Fruit fly (Drosophila melanogaster) whole organism, embryonic: ENCODE results near the gene CG11085.

Source experiments
- Abd-B ChIP-seq: fragments of 200-800 bp; sonication (Bioruptor generic); optimal IDR thresholded peaks from 2 replicates; lab custom pipeline; 2018; ENCODE audit warnings: missing biosample characterization, mild to moderate bottlenecking, missing genetic modification characterization, moderate library complexity
- Atf3 ChIP-seq: fragments of 200-800 bp; sonication (Bioruptor generic); optimal IDR thresholded peaks from 3 replicates; lab custom pipeline; 2016; ENCODE audit warnings: missing biosample characterization, missing genetic modification characterization
- BtbVII ChIP-seq: fragments of 200-800 bp; sonication (Bioruptor generic); optimal IDR thresholded peaks from 3 replicates; lab custom pipeline; 2017; ENCODE audit warnings: missing biosample characterization, mild to moderate bottlenecking, missing genetic modification characterization
- CG11504 ChIP-seq: fragments of 200-800 bp; sonication (Bioruptor generic); optimal IDR thresholded peaks from 3 replicates; lab custom pipeline; 2019; ENCODE audit warnings: missing biosample characterization, mild to moderate bottlenecking, missing genetic modification characterization, moderate library complexity
- CG14050 ChIP-seq: fragments of 200-800 bp; sonication (Bioruptor generic); IDR thresholded peaks from 3 replicates; pipeline ENCODE4 v1.3.6; 2022; ENCODE audit warnings: missing biosample characterization, missing genetic modification characterization
- CG14710 ChIP-seq: fragments of 200-800 bp; sonication (Bioruptor generic); optimal IDR thresholded peaks from 3 replicates; lab custom pipeline; 2019; ENCODE audit warnings: missing biosample characterization, mild to moderate bottlenecking, missing genetic modification characterization, moderate library complexity
- CG15479 ChIP-seq: fragments of 200-800 bp; sonication (Bioruptor generic); optimal IDR thresholded peaks from 3 replicates; lab custom pipeline; 2019; ENCODE audit warnings: missing biosample characterization, mild to moderate bottlenecking, missing genetic modification characterization, moderate library complexity
- CG16863 ChIP-seq: fragments of 200-800 bp; sonication (Bioruptor generic); optimal IDR thresholded peaks from 3 replicates; lab custom pipeline; 2016; ENCODE audit warnings: missing biosample characterization, missing genetic modification characterization
- CG17612 ChIP-seq: fragments of 200-800 bp; sonication (Bioruptor generic); IDR thresholded peaks from 2 replicates; pipeline ENCODE4 v1.3.6; 2022; ENCODE audit warnings: missing biosample characterization, missing genetic modification characterization
- CG17802 ChIP-seq: fragments of 200-800 bp; sonication (Bioruptor generic); optimal IDR thresholded peaks from 2 replicates; lab custom pipeline; 2018; ENCODE audit warnings: missing biosample characterization, mild to moderate bottlenecking, missing genetic modification characterization, moderate library complexity
- CG1792 ChIP-seq: fragments of 200-800 bp; sonication (Bioruptor generic); optimal IDR thresholded peaks from 2 replicates; lab custom pipeline; 2016; ENCODE audit warnings: missing biosample characterization, missing genetic modification characterization
- CG18764 ChIP-seq: fragments of 200-800 bp; sonication (Bioruptor generic); optimal IDR thresholded peaks from 3 replicates; lab custom pipeline; 2016; ENCODE audit warnings: missing biosample characterization, missing genetic modification characterization
- CG30431 ChIP-seq: fragments of 200-800 bp; sonication (Bioruptor generic); optimal IDR thresholded peaks from 2 replicates; lab custom pipeline; 2017; ENCODE audit warnings: missing biosample characterization, missing genetic modification characterization
- CG4730 ChIP-seq: fragments of 200-800 bp; sonication (Bioruptor generic); IDR thresholded peaks from 2 replicates; pipeline ENCODE4 v1.3.6; 2022; ENCODE audit warnings: missing biosample characterization, missing genetic modification characterization
- CG5245 ChIP-seq: fragments of 200-800 bp; sonication (Bioruptor generic); optimal IDR thresholded peaks from 3 replicates; lab custom pipeline; 2016; ENCODE audit warnings: missing biosample characterization, missing genetic modification characterization
- CG7928 ChIP-seq: fragments of 200-800 bp; sonication (Bioruptor generic); optimal IDR thresholded peaks from 2 replicates; lab custom pipeline; 2017; ENCODE audit warnings: missing biosample characterization, mild to moderate bottlenecking, missing genetic modification characterization
- CG8388 ChIP-seq: fragments of 200-800 bp; sonication (Bioruptor generic); optimal IDR thresholded peaks from 2 replicates; lab custom pipeline; 2019; ENCODE audit warnings: missing biosample characterization, mild to moderate bottlenecking, missing genetic modification characterization, moderate library complexity
- CG9932 ChIP-seq: fragments of 200-800 bp; sonication (Bioruptor generic); IDR thresholded peaks from 2 replicates; pipeline ENCODE4 v1.3.6; 2022; ENCODE audit warnings: missing biosample characterization, missing genetic modification characterization
- HmgZ ChIP-seq: fragments of 200-800 bp; sonication (Bioruptor generic); optimal IDR thresholded peaks from 2 replicates; lab custom pipeline; 2018; ENCODE audit warnings: missing biosample characterization, mild to moderate bottlenecking, missing genetic modification characterization
- Hr51 ChIP-seq, 2 experiments: fragments of 200-800 bp; sonication (Bioruptor generic); optimal IDR thresholded peaks; 2 replicates in 1 of 2; 3 replicates in 1 of 2; lab custom pipeline; 2016 to 2018; ENCODE audit warnings: missing biosample characterization in 2 of 2, missing genetic modification characterization in 2 of 2, mild to moderate bottlenecking in 1 of 2, moderate library complexity in 1 of 2
- Lhr ChIP-seq: fragments of 200-800 bp; sonication (Bioruptor generic); optimal IDR thresholded peaks from 3 replicates; lab custom pipeline; 2017; ENCODE audit warnings: mild to moderate bottlenecking, missing biosample characterization, missing genetic modification reagents, missing genetic modification characterization
- Max ChIP-seq: fragments of 200-800 bp; sonication (Bioruptor generic); optimal IDR thresholded peaks from 2 replicates; lab custom pipeline; 2016; ENCODE audit warnings: missing biosample characterization, mild to moderate bottlenecking, missing genetic modification characterization
- Scr ChIP-seq: fragments of 200-800 bp; sonication (Bioruptor generic); IDR thresholded peaks from 2 replicates; pipeline ENCODE4 v1.3.6; 2022; ENCODE audit warnings: missing biosample characterization, missing genetic modification characterization; ENCODE audit not compliant: partially characterized antibody
- Side ChIP-seq: fragments of 200-800 bp; sonication (Bioruptor generic); optimal IDR thresholded peaks from 2 replicates; lab custom pipeline; 2016; ENCODE audit warnings: missing biosample characterization, missing genetic modification characterization
- Spps ChIP-seq: fragments of 200-800 bp; sonication (Bioruptor generic); optimal IDR thresholded peaks from 2 replicates; lab custom pipeline; 2018; ENCODE audit warnings: missing biosample characterization, mild to moderate bottlenecking, missing genetic modification characterization
- abd-A ChIP-seq: fragments of 200-800 bp; sonication (Bioruptor generic); optimal IDR thresholded peaks from 3 replicates; lab custom pipeline; 2019; ENCODE audit warnings: missing biosample characterization, mild to moderate bottlenecking, missing genetic modification characterization, moderate library complexity
- al ChIP-seq: fragments of 200-800 bp; sonication (Bioruptor generic); IDR thresholded peaks from 2 replicates; pipeline ENCODE4 v1.3.6; 2022; ENCODE audit warnings: missing biosample characterization, missing genetic modification characterization
- caup ChIP-seq: fragments of 200-800 bp; sonication (Bioruptor generic); optimal IDR thresholded peaks from 3 replicates; lab custom pipeline; 2017; ENCODE audit warnings: missing biosample characterization, mild to moderate bottlenecking, missing genetic modification characterization, moderate library complexity; ENCODE audit not compliant: severe bottlenecking
- fd102C ChIP-seq: fragments of 200-800 bp; sonication (Bioruptor generic); optimal IDR thresholded peaks from 2 replicates; lab custom pipeline; 2018; ENCODE audit warnings: missing biosample characterization, mild to moderate bottlenecking, missing genetic modification characterization, moderate library complexity
- gem ChIP-seq: fragments of 200-800 bp; sonication (Bioruptor generic); optimal IDR thresholded peaks from 2 replicates; lab custom pipeline; 2019; ENCODE audit warnings: missing biosample characterization, mild to moderate bottlenecking, missing genetic modification characterization, moderate library complexity
- ham ChIP-seq: fragments of 200-800 bp; sonication (Bioruptor generic); IDR thresholded peaks from 2 replicates; pipeline ENCODE4 v1.3.6; 2022; ENCODE audit warnings: missing biosample characterization, missing genetic modification characterization
- jumu ChIP-seq: fragments of 200-800 bp; sonication (Bioruptor generic); optimal IDR thresholded peaks from 3 replicates; lab custom pipeline; 2016; ENCODE audit warnings: missing biosample characterization, missing genetic modification characterization
- lbe ChIP-seq: fragments of 200-800 bp; sonication (Bioruptor generic); optimal IDR thresholded peaks from 2 replicates; lab custom pipeline; 2016; ENCODE audit warnings: missing biosample characterization, mild to moderate bottlenecking, missing genetic modification characterization
- lola ChIP-seq, 3 experiments: fragments of >200 bp in 2 of 3; fragments of 200-800 bp in 1 of 3; sonication (Bioruptor generic) in 1 of 3; optimal IDR thresholded peaks; 2 replicates each; lab custom pipeline; 2017 to 2019; ENCODE audit warnings: missing biosample characterization in 3 of 3, missing genetic modification characterization in 3 of 3, mild to moderate bottlenecking in 1 of 3, moderate library complexity in 1 of 3
- lov ChIP-seq, 2 experiments: fragments of 200-800 bp in 1 of 2; fragments of >200 bp in 1 of 2; sonication (Bioruptor generic) in 1 of 2; IDR thresholded peaks in 1 of 2; optimal IDR thresholded peaks in 1 of 2; 2 replicates in 1 of 2; 3 replicates in 1 of 2; pipeline versions ENCODE4 v1.3.6 to Lab custom; 2017 to 2022; ENCODE audit warnings: missing biosample characterization in 1 of 2, missing genetic modification characterization in 1 of 2
- oc ChIP-seq: fragments of 200-800 bp; sonication (Bioruptor generic); optimal IDR thresholded peaks from 2 replicates; lab custom pipeline; 2018; ENCODE audit warnings: missing biosample characterization, mild to moderate bottlenecking, missing genetic modification characterization, moderate library complexity
- onecut ChIP-seq: fragments of 200-800 bp; sonication (Bioruptor generic); IDR thresholded peaks from 2 replicates; pipeline ENCODE4 v1.3.6; 2022; ENCODE audit warnings: missing biosample characterization, missing genetic modification characterization
- otp ChIP-seq: fragments of 200-800 bp; sonication (Bioruptor generic); IDR thresholded peaks from 3 replicates; pipeline ENCODE4, ENCODE4 v1.3.6; 2022; ENCODE audit warnings: missing biosample characterization, missing genetic modification characterization
- pros ChIP-seq: fragments of 200-800 bp; sonication (Bioruptor generic); optimal IDR thresholded peaks from 3 replicates; lab custom pipeline; 2019; ENCODE audit warnings: missing biosample characterization, mild to moderate bottlenecking, missing genetic modification characterization, moderate library complexity
- salm ChIP-seq: fragments of 200-800 bp; sonication (Bioruptor generic); optimal IDR thresholded peaks from 2 replicates; lab custom pipeline; 2018; ENCODE audit warnings: missing biosample characterization, mild to moderate bottlenecking, missing genetic modification characterization
- slbo ChIP-seq: fragments of 200-800 bp; sonication (Bioruptor generic); IDR thresholded peaks from 2 replicates; pipeline ENCODE4 v1.3.6; 2022; ENCODE audit warnings: missing biosample characterization, missing genetic modification characterization
- slou ChIP-seq: fragments of 200-800 bp; sonication (Bioruptor generic); optimal IDR thresholded peaks from 3 replicates; lab custom pipeline; 2016; ENCODE audit warnings: missing biosample characterization, missing genetic modification characterization
- sr ChIP-seq: fragments of 200-800 bp; sonication (Bioruptor generic); IDR thresholded peaks from 3 replicates; pipeline ENCODE4 v1.3.6; 2022; ENCODE audit warnings: missing biosample characterization, missing genetic modification characterization
- tio ChIP-seq: fragments of 200-800 bp; sonication (Bioruptor generic); optimal IDR thresholded peaks from 2 replicates; lab custom pipeline; 2017; ENCODE audit warnings: missing biosample characterization, missing genetic modification characterization, inconsistent platforms
- trem ChIP-seq: fragments of 200-800 bp; optimal IDR thresholded peaks from 3 replicates; lab custom pipeline; 2019; ENCODE audit warnings: missing biosample characterization, mild to moderate bottlenecking, missing genetic modification characterization, moderate library complexity
- unc-4 ChIP-seq: fragments of 200-800 bp; sonication (Bioruptor generic); IDR thresholded peaks from 2 replicates; pipeline ENCODE4 v1.3.6; 2022; ENCODE audit warnings: missing biosample characterization, missing genetic modification characterization; ENCODE audit not compliant: partially characterized antibody
- yki ChIP-seq: fragments of >200 bp; optimal IDR thresholded peaks from 3 replicates; lab custom pipeline; 2018

The CG11085 gene

DNA sequence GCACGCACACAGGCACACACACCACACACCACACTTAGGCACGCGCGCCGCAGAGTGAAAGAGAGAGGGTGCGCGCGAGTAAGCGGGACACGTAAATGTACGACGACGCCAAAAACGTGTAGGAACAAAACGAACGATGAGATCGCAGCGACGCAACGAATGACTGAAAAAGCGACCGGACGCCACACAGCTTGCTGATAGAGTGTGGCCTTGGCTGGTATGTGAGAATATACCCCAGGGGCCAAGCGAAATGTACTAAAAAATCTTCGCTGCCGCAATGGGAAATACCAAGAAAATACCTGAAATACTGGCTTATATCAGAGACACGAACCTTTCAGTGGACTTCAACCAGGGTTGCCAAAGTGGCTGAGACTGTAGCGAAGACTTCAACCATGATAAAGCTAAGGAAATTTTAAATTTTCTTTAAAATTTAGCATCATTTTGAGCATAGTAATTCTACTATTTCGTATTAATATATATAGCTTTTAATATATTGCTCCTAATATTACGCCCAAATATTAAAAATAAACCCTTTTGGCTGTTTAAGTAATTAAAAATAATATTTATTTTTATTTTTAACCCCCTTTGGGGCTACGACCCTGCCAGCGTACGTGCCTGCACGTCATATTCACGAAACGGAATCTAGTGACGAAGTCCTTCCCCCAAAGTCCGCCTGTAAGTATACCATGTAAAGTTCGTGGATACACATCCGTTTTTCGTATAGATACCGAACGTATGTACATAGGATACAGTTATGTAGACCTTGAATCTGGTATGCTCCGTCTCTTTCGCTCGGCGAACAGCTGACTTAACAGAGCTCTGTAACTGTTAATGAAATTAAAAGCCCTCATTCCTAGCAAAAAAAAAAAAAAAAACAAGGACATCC is 32.9 kb upstream of the CG11085 start, which contains the start of gene Pits (continued):
- TF ChIP-seq CG15479 (GFP tag; lab: Kevin White, UChicago): peak; percentile 39
- peak; percentile 65 for TF ChIP-seq slbo
- no peak for TF ChIP-seq CG17802
- peak; percentile 38 for TF ChIP-seq CG8388
- TF ChIP-seq CG7928: peak; percentile 65
- TF ChIP-seq Abd-B (GFP tag; lab: Kevin White, UChicago): peak; percentile 27
- TF ChIP-seq BtbVII (GFP tag; lab: Kevin White, UChicago): peak; percentile 59
- no peak for TF ChIP-seq CG17612 (GFP tag; lab: Robert Waterston, UW)
- TF ChIP-seq oc (tag; lab: Kevin White, UChicago): no peak
- peak; percentile 61 for TF ChIP-seq CG11504 (tag; lab: Kevin White, UChicago)
- peak; percentile 13 for TF ChIP-seq Atf3 (GFP tag; lab: Kevin White, UChicago)
- TF ChIP-seq Scr (GFP tag; lab: Robert Waterston, UW): peak; percentile 26
- no peak for TF ChIP-seq al
- peak; percentile 14 for TF ChIP-seq Spps (tag; lab: Kevin White, UChicago)
- TF ChIP-seq CG5245: no peak
- TF ChIP-seq CG18764 (GFP tag; lab: Kevin White, UChicago): peak; percentile 11
- peak; percentile 48 for TF ChIP-seq Max (GFP tag; lab: Kevin White, UChicago)
- TF ChIP-seq fd102C (GFP tag; lab: Kevin White, UChicago): peak; percentile 1
- TF ChIP-seq lov (optimal IDR thresholded peaks at IDR 0.05; lab: Kevin White, UChicago): no peak
- no peak for TF ChIP-seq lov (GFP tag; IDR thresholded peaks at IDR 0.05; lab: Robert Waterston, UW)
- peak; percentile 18 to 45 for TF ChIP-seq Hr51 (GFP tag; optimal IDR thresholded peaks at IDR 0.05; lab: Kevin White, UChicago)
- no peak; the same call in 2 of the 3 replicates for TF ChIP-seq otp (GFP tag; lab: Robert Waterston, UW)
- peak in 1 of 3 experiments; percentile 28 for TF ChIP-seq lola (GFP tag; optimal IDR thresholded peaks at IDR 0.05; lab: Kevin White, UChicago)
- TF ChIP-seq pros (GFP tag; lab: Kevin White, UChicago): peak; percentile 95
- TF ChIP-seq CG14050 (GFP tag; lab: Robert Waterston, UW): no peak
- peak; percentile 21 for TF ChIP-seq yki (lab: Kevin White, UChicago)
- TF ChIP-seq tio: peak; percentile 24
- TF ChIP-seq CG14710 (tag; lab: Kevin White, UChicago): peak; percentile 68
- TF ChIP-seq gem (tag; lab: Kevin White, UChicago): peak; percentile 72
- no peak for TF ChIP-seq salm (tag; lab: Kevin White, UChicago)
- TF ChIP-seq Lhr (GFP tag; lab: Kevin White, UChicago): peak; percentile 96
- TF ChIP-seq jumu: no peak
- no peak for TF ChIP-seq lbe
- TF ChIP-seq CG4730 (GFP tag; lab: Robert Waterston, UW): 0 out of 2 replicates have a peak, but pooled peaks have one; percentile 4
- peak; percentile 34 for TF ChIP-seq trem (tag; lab: Kevin White, UChicago)
- peak; percentile 42 for TF ChIP-seq unc-4 (GFP tag; lab: Robert Waterston, UW)
- peak; percentile 30; the same call in 1 of the 2 replicates for TF ChIP-seq onecut (GFP tag; lab: Robert Waterston, UW)
- peak; percentile 37 for TF ChIP-seq CG1792 (GFP tag; lab: Kevin White, UChicago)
- peak; percentile 37 for TF ChIP-seq slou (GFP tag; lab: Kevin White, UChicago)
- TF ChIP-seq abd-A: peak; percentile 85
- peak; percentile 78; the same call in 2 of the 3 replicates for TF ChIP-seq sr (GFP tag; lab: Robert Waterston, UW)
- TF ChIP-seq CG9932 (GFP tag; lab: Robert Waterston, UW): peak; percentile 45
- TF ChIP-seq HmgZ (tag; lab: Kevin White, UChicago): peak; percentile 76
- peak; percentile 54 for TF ChIP-seq Side
- no peak for TF ChIP-seq CG30431 (GFP tag; lab: Kevin White, UChicago)
- TF ChIP-seq CG16863 (GFP tag; lab: Kevin White, UChicago): no peak
- TF ChIP-seq caup: peak; percentile 75
- TF ChIP-seq ham (GFP tag; lab: Robert Waterston, UW): no peak; the same call in 1 of the 2 replicates
